Worm (Caenorhabditis elegans) whole organism, L4/young adult: ENCODE measurements around the gene fbxb-58.

ENCODE experiments used
- W03F9.2 ChIP-seq: fragments of 150-350 bp; optimal IDR thresholded peaks from 2 replicates; lab custom pipeline; 2014; ENCODE audit warnings: missing biosample characterization, missing genetic modification characterization
- dao-5 ChIP-seq: sonication (generic microtip); optimal IDR thresholded peaks from 2 replicates; lab custom pipeline; 2016; ENCODE audit warnings: missing genotype, missing genetic modification characterization, moderate library complexity, missing compliant biosample characterization
- him-1 ChIP-seq: sonication (generic microtip); optimal IDR thresholded peaks from 2 replicates; lab custom pipeline; 2016; ENCODE audit warnings: missing genotype, missing genetic modification reagents, missing genetic modification characterization, missing compliant biosample characterization

- TF ChIP-seq W03F9.2 (tag; lab: Kevin White, UChicago) (no peak), him-1 (tag; lab: Kevin White, UChicago) (no peak), dao-5 (tag; lab: Kevin White, UChicago) (no peak)
Observed at ce11 chrX:1654146-1654545, 26.2 kb downstream of the fbxb-58 start, which contains the start of gene ZK380.6.
